Fruit fly (Drosophila melanogaster): ENCODE data around the gene CG7218.
A peak's percentile ranks its signal among the peaks of the same experiment; 100 is the strongest.

Gene CG7218

dm6 chr3R:18196991-18197801 is 33.0 kb upstream of the CG7218 start (continued):
- TF ChIP-seq Atf-2 (GFP tag; optimal IDR thresholded peaks at IDR 0.05) (no peak), CG1603 (tag; optimal IDR thresholded peaks at IDR 0.05) (peak; percentile 28), Hmx (GFP tag; optimal IDR thresholded peaks at IDR 0.05) (peak; percentile 31), onecut (GFP tag; IDR thresholded peaks at IDR 0.05) (peak; percentile 42), lab (GFP tag; optimal IDR thresholded peaks at IDR 0.05) (peak; percentile 48), CG8924 (tag; optimal IDR thresholded peaks at IDR 0.05) (peak; percentile 62), B-H2 (GFP tag; optimal IDR thresholded peaks at IDR 0.05) (peak; percentile 7), kah (GFP tag; optimal IDR thresholded peaks at IDR 0.05) (peak; percentile 25), cato (GFP tag; optimal IDR thresholded peaks at IDR 0.05; ENCODE audit: borderline replicate concordance) (peak; percentile 44), HLHmδ (GFP tag; optimal IDR thresholded peaks at IDR 0.05) (peak; percentile 37), Deaf1 (tag; optimal IDR thresholded peaks at IDR 0.05) (peak; percentile 58), esg (GFP tag; conservative IDR thresholded peaks at IDR 0.05) (no peak), CG18262 (tag; optimal IDR thresholded peaks at IDR 0.05) (peak; percentile 79), CG10462 (GFP tag; optimal IDR thresholded peaks at IDR 0.05) (peak; percentile 4), gce (GFP tag; IDR thresholded peaks at IDR 0.05) (no peak), CG17359 (tag; optimal IDR thresholded peaks at IDR 0.05) (peak; percentile 66), CG14860 (GFP tag; IDR thresholded peaks at IDR 0.05; ENCODE audit: partially characterized antibody) (no peak), Med (GFP tag) (peak; percentile 87), sc (optimal IDR thresholded peaks at IDR 0.05) (no peak), sc (GFP tag; optimal IDR thresholded peaks at IDR 0.05) (peak; percentile 6), Pdp1 (GFP tag; optimal IDR thresholded peaks at IDR 0.05) (peak; percentile 28 to 88), D19B (GFP tag; optimal IDR thresholded peaks at IDR 0.05) (peak; percentile 37), lola (GFP tag; optimal IDR thresholded peaks at IDR 0.05) (peak in 1 of 3 experiments; percentile 75), sqz (GFP tag; optimal IDR thresholded peaks at IDR 0.05) (peak; percentile 98), CG4328 (GFP tag; optimal IDR thresholded peaks at IDR 0.05) (peak; percentile 37), Six4 (GFP tag; optimal IDR thresholded peaks at IDR 0.05) (peak; percentile 19), insv (GFP tag; optimal IDR thresholded peaks at IDR 0.05) (no peak), CG34376 (GFP tag; optimal IDR thresholded peaks at IDR 0.05) (peak; percentile 14), dysf (GFP tag; IDR thresholded peaks at IDR 0.05) (no peak), sug (tag; optimal IDR thresholded peaks at IDR 0.05) (peak; percentile 40), ci (GFP tag; IDR thresholded peaks at IDR 0.05) (no peak), CG3281 (GFP tag; optimal IDR thresholded peaks at IDR 0.05) (peak; percentile 57), Ssrp (tag; optimal IDR thresholded peaks at IDR 0.05) (peak; percentile 70), Meics (GFP tag; optimal IDR thresholded peaks at IDR 0.05) (peak; percentile 80), Sox100B (GFP tag; optimal IDR thresholded peaks at IDR 0.05) (peak; percentile 73), NFAT (GFP tag; IDR thresholded peaks at IDR 0.05) (no peak), CG3838 (GFP tag; optimal IDR thresholded peaks at IDR 0.05) (no peak), CG17385 (GFP tag; optimal IDR thresholded peaks at IDR 0.05) (peak; percentile 99), CG10274 (GFP tag; optimal IDR thresholded peaks at IDR 0.05) (peak; percentile 57), sima (GFP tag; optimal IDR thresholded peaks at IDR 0.05) (no peak), kni (GFP tag; optimal IDR thresholded peaks at IDR 0.05) (peak; percentile 55), CG7745 (tag; optimal IDR thresholded peaks at IDR 0.05) (peak; percentile 26), MTF-1 (GFP tag; optimal IDR thresholded peaks at IDR 0.05; ENCODE audit: borderline replicate concordance) (no peak), CG15479 (GFP tag; optimal IDR thresholded peaks at IDR 0.05) (peak; percentile 97), jigr1 (GFP tag; IDR thresholded peaks at IDR 0.05) (no peak), dm (GFP tag; optimal IDR thresholded peaks at IDR 0.05) (no peak), Jarid2 (GFP tag; optimal IDR thresholded peaks at IDR 0.05) (peak; percentile 38), CG2875 (GFP tag; optimal IDR thresholded peaks at IDR 0.05) (peak; percentile 13)

Measured in whole organism, embryonic.